Fruit fly (Drosophila melanogaster) whole organism, embryonic: ENCODE results near the gene Cep164.

Source experiments
- Adf1 ChIP-seq: fragments of 200-800 bp; sonication (Bioruptor generic); IDR thresholded peaks from 2 replicates; pipeline ENCODE4 v1.3.6; 2022; ENCODE audit warnings: missing biosample characterization, missing genetic modification characterization
- CG10979 ChIP-seq: fragments of 200-800 bp; sonication (Bioruptor generic); optimal IDR thresholded peaks from 2 replicates; lab custom pipeline; 2018; ENCODE audit warnings: missing biosample characterization, mild to moderate bottlenecking, missing genetic modification characterization, moderate library complexity
- CG11093 ChIP-seq: fragments of 200-800 bp; sonication (Bioruptor generic); IDR thresholded peaks from 3 replicates; pipeline ENCODE4 v1.3.6; 2022; ENCODE audit warnings: missing biosample characterization, missing genetic modification characterization
- CG12104 ChIP-seq: fragments of 200-800 bp; sonication (Bioruptor generic); optimal IDR thresholded peaks from 3 replicates; lab custom pipeline; 2016; ENCODE audit warnings: missing biosample characterization, missing genetic modification characterization
- CG12155 ChIP-seq: fragments of 200-800 bp; sonication (Bioruptor generic); optimal IDR thresholded peaks from 3 replicates; lab custom pipeline; 2016; ENCODE audit warnings: missing biosample characterization, missing genetic modification characterization
- CG12391 ChIP-seq: fragments of 200-800 bp; sonication (Bioruptor generic); optimal IDR thresholded peaks from 3 replicates; lab custom pipeline; 2018; ENCODE audit warnings: missing biosample characterization, mild to moderate bottlenecking, missing genetic modification characterization, moderate library complexity
- CG13624 ChIP-seq: fragments of 200-800 bp; sonication (Bioruptor generic); optimal IDR thresholded peaks from 2 replicates; lab custom pipeline; 2016; ENCODE audit warnings: missing biosample characterization, missing genetic modification characterization
- CG14710 ChIP-seq: fragments of 200-800 bp; sonication (Bioruptor generic); optimal IDR thresholded peaks from 3 replicates; lab custom pipeline; 2019; ENCODE audit warnings: missing biosample characterization, mild to moderate bottlenecking, missing genetic modification characterization, moderate library complexity
- CG15696 ChIP-seq: fragments of 200-800 bp; sonication (Bioruptor generic); optimal IDR thresholded peaks from 2 replicates; lab custom pipeline; 2019; ENCODE audit warnings: missing biosample characterization, mild to moderate bottlenecking, missing genetic modification characterization, moderate library complexity
- CG17359 ChIP-seq: fragments of 200-800 bp; sonication (Bioruptor generic); optimal IDR thresholded peaks from 3 replicates; lab custom pipeline; 2018; ENCODE audit warnings: missing biosample characterization, mild to moderate bottlenecking, missing genetic modification characterization, moderate library complexity
- CG17361 ChIP-seq: fragments of 200-800 bp; sonication (Bioruptor generic); IDR thresholded peaks from 3 replicates; pipeline ENCODE4 v1.3.6; 2022; ENCODE audit warnings: missing biosample characterization, missing genetic modification characterization
- CG17802 ChIP-seq: fragments of 200-800 bp; sonication (Bioruptor generic); optimal IDR thresholded peaks from 2 replicates; lab custom pipeline; 2018; ENCODE audit warnings: missing biosample characterization, mild to moderate bottlenecking, missing genetic modification characterization, moderate library complexity
- CG1792 ChIP-seq: fragments of 200-800 bp; sonication (Bioruptor generic); optimal IDR thresholded peaks from 2 replicates; lab custom pipeline; 2016; ENCODE audit warnings: missing biosample characterization, missing genetic modification characterization
- CG18011 ChIP-seq: fragments of 200-800 bp; sonication (Bioruptor generic); optimal IDR thresholded peaks from 2 replicates; lab custom pipeline; 2017; ENCODE audit warnings: missing biosample characterization, missing genetic modification characterization, mild to moderate bottlenecking, moderate library complexity, missing genotype
- CG2202 ChIP-seq: fragments of 200-800 bp; sonication (Bioruptor generic); optimal IDR thresholded peaks from 2 replicates; lab custom pipeline; 2018; ENCODE audit warnings: missing biosample characterization, mild to moderate bottlenecking, missing genetic modification characterization
- CG30020 ChIP-seq: fragments of 200-800 bp; optimal IDR thresholded peaks from 2 replicates; lab custom pipeline; 2019; ENCODE audit warnings: missing biosample characterization, mild to moderate bottlenecking, missing genetic modification characterization, moderate library complexity
- CG32772 ChIP-seq: fragments of 200-800 bp; sonication (Bioruptor generic); IDR thresholded peaks from 2 replicates; pipeline ENCODE4 v1.3.6; 2022; ENCODE audit warnings: missing biosample characterization, missing genetic modification characterization
- CG4820 ChIP-seq: fragments of 200-800 bp; sonication (Bioruptor generic); optimal IDR thresholded peaks from 3 replicates; lab custom pipeline; 2016; ENCODE audit warnings: missing biosample characterization, missing genetic modification characterization
- CG6689 ChIP-seq: fragments of 200-800 bp; sonication (Bioruptor generic); IDR thresholded peaks from 2 replicates; pipeline ENCODE4 v1.3.6; 2022; ENCODE audit warnings: missing biosample characterization, missing genetic modification characterization
- CG6765 ChIP-seq: fragments of 200-800 bp; sonication (Bioruptor generic); optimal IDR thresholded peaks from 3 replicates; lab custom pipeline; 2017; ENCODE audit warnings: missing biosample characterization, mild to moderate bottlenecking, missing genetic modification characterization
- CG7372 ChIP-seq: fragments of 200-800 bp; sonication (Bioruptor generic); IDR thresholded peaks from 2 replicates; pipeline ENCODE4 v1.3.6; 2022; ENCODE audit warnings: missing biosample characterization, missing genetic modification characterization
- CHES-1-like ChIP-seq: fragments of 200-800 bp; sonication (Bioruptor generic); optimal IDR thresholded peaks from 2 replicates; lab custom pipeline; 2016; ENCODE audit warnings: missing biosample characterization, missing genetic modification characterization
- Chrac-16 ChIP-seq: fragments of 200-800 bp; sonication (Bioruptor generic); optimal IDR thresholded peaks from 3 replicates; lab custom pipeline; 2016; ENCODE audit warnings: missing biosample characterization, missing genetic modification characterization
- Dfd ChIP-seq, 2 experiments: fragments of >200 bp; optimal IDR thresholded peaks; 2 replicates each; lab custom pipeline; 2017; ENCODE audit warnings: missing biosample characterization in 2 of 2, missing genetic modification characterization in 2 of 2
- Eip74EF ChIP-seq, 2 experiments: fragments of 200-800 bp in 1 of 2; fragments of >200 bp in 1 of 2; sonication (Bioruptor generic) in 1 of 2; optimal IDR thresholded peaks; 2 replicates each; lab custom pipeline; 2017 to 2019; ENCODE audit warnings: missing biosample characterization in 2 of 2, missing genetic modification characterization in 2 of 2, mild to moderate bottlenecking in 1 of 2, moderate library complexity in 1 of 2
- Fer1 ChIP-seq: fragments of 200-800 bp; sonication (Bioruptor generic); optimal IDR thresholded peaks from 2 replicates; lab custom pipeline; 2017; ENCODE audit warnings: missing biosample characterization, mild to moderate bottlenecking, missing genetic modification characterization
- Lim3 ChIP-seq: fragments of 200-800 bp; sonication (Bioruptor generic); IDR thresholded peaks from 2 replicates; pipeline ENCODE4 v1.3.6; 2022; ENCODE audit warnings: missing biosample characterization, missing genetic modification characterization
- MTF-1 ChIP-seq: fragments of 200-800 bp; sonication (Bioruptor generic); optimal IDR thresholded peaks from 2 replicates; lab custom pipeline; 2018; ENCODE audit warnings: missing biosample characterization, mild to moderate bottlenecking, missing genetic modification characterization, borderline replicate concordance
- Nf-YA ChIP-seq: fragments of 200-800 bp; sonication (Bioruptor generic); IDR thresholded peaks from 2 replicates; pipeline ENCODE4 v1.3.6; 2022; ENCODE audit warnings: missing biosample characterization, missing genetic modification characterization
- Vsx1 ChIP-seq: fragments of 200-800 bp; sonication (Bioruptor generic); optimal IDR thresholded peaks from 2 replicates; lab custom pipeline; 2017; ENCODE audit warnings: missing biosample characterization, mild to moderate bottlenecking, missing genetic modification characterization, missing genetic modification reagents
- ab ChIP-seq: fragments of 200-800 bp; sonication (Bioruptor generic); optimal IDR thresholded peaks from 2 replicates; lab custom pipeline; 2016; ENCODE audit warnings: missing biosample characterization, missing genetic modification characterization
- abd-A ChIP-seq: fragments of 200-800 bp; sonication (Bioruptor generic); optimal IDR thresholded peaks from 3 replicates; lab custom pipeline; 2019; ENCODE audit warnings: missing biosample characterization, mild to moderate bottlenecking, missing genetic modification characterization, moderate library complexity
- ara ChIP-seq: fragments of 200-800 bp; sonication (Bioruptor generic); IDR thresholded peaks from 2 replicates; pipeline ENCODE4 v1.3.6; 2022; ENCODE audit warnings: missing biosample characterization, missing genetic modification characterization
- bab2 ChIP-seq: fragments of 200-800 bp; sonication (Bioruptor generic); optimal IDR thresholded peaks from 2 replicates; lab custom pipeline; 2016; ENCODE audit warnings: missing biosample characterization, missing genetic modification characterization
- ci ChIP-seq: fragments of 200-800 bp; sonication (Bioruptor generic); IDR thresholded peaks from 3 replicates; pipeline ENCODE4 v1.3.6; 2022; ENCODE audit warnings: missing biosample characterization, missing genetic modification characterization
- da ChIP-seq: fragments of 200-800 bp; sonication (Bioruptor generic); optimal IDR thresholded peaks from 2 replicates; lab custom pipeline; 2016; ENCODE audit warnings: missing biosample characterization, missing genetic modification characterization
- dpn ChIP-seq, 2 experiments: fragments of 200-800 bp; sonication (Bioruptor generic); optimal IDR thresholded peaks; 3 replicates each; lab custom pipeline; 2016; ENCODE audit warnings: missing biosample characterization in 2 of 2, missing genetic modification characterization in 2 of 2
- fd3F ChIP-seq: fragments of 200-800 bp; sonication (Bioruptor generic); optimal IDR thresholded peaks from 2 replicates; lab custom pipeline; 2018; ENCODE audit warnings: missing biosample characterization, mild to moderate bottlenecking, missing genetic modification characterization, moderate library complexity
- fd64A ChIP-seq: fragments of 200-800 bp; sonication (Bioruptor generic); optimal IDR thresholded peaks from 3 replicates; lab custom pipeline; 2018; ENCODE audit warnings: missing biosample characterization, mild to moderate bottlenecking, missing genetic modification characterization
- fd96Cb ChIP-seq: fragments of 200-800 bp; sonication (Bioruptor generic); optimal IDR thresholded peaks from 2 replicates; lab custom pipeline; 2018; ENCODE audit warnings: missing biosample characterization, mild to moderate bottlenecking, missing genetic modification characterization, moderate library complexity
- lola ChIP-seq, 3 experiments: fragments of >200 bp in 2 of 3; fragments of 200-800 bp in 1 of 3; sonication (Bioruptor generic) in 1 of 3; optimal IDR thresholded peaks; 2 replicates each; lab custom pipeline; 2017 to 2019; ENCODE audit warnings: missing biosample characterization in 3 of 3, missing genetic modification characterization in 3 of 3, mild to moderate bottlenecking in 1 of 3, moderate library complexity in 1 of 3
- nau ChIP-seq: fragments of 200-800 bp; sonication (Bioruptor generic); optimal IDR thresholded peaks from 3 replicates; lab custom pipeline; 2017; ENCODE audit warnings: missing biosample characterization, mild to moderate bottlenecking, missing genetic modification characterization, missing genetic modification reagents
- nerfin-1 ChIP-seq: fragments of 200-800 bp; sonication (Bioruptor generic); optimal IDR thresholded peaks from 3 replicates; lab custom pipeline; 2019; ENCODE audit warnings: missing biosample characterization, mild to moderate bottlenecking, missing genetic modification characterization, moderate library complexity
- nerfin-2 ChIP-seq: fragments of 200-800 bp; sonication (Bioruptor generic); IDR thresholded peaks from 2 replicates; pipeline ENCODE4 v1.3.6; 2022; ENCODE audit warnings: missing biosample characterization, missing genetic modification characterization; ENCODE audit not compliant: partially characterized antibody
- nom ChIP-seq: fragments of 200-800 bp; sonication (Bioruptor generic); optimal IDR thresholded peaks from 2 replicates; lab custom pipeline; 2017; ENCODE audit warnings: missing biosample characterization, missing genetic modification characterization, mild to moderate bottlenecking, moderate library complexity, missing genetic modification reagents
- pnt ChIP-seq: fragments of 200-800 bp; sonication (Bioruptor generic); optimal IDR thresholded peaks from 3 replicates; lab custom pipeline; 2016; ENCODE audit warnings: missing biosample characterization, missing genetic modification characterization
- ssp ChIP-seq: fragments of 200-800 bp; sonication (Bioruptor generic); IDR thresholded peaks from 2 replicates; pipeline ENCODE4 v1.3.6; 2022; ENCODE audit warnings: missing biosample characterization, missing genetic modification characterization
- ttk ChIP-seq: fragments of 200-800 bp; sonication (Bioruptor generic); IDR thresholded peaks from 2 replicates; pipeline ENCODE4 v2.1.2; 2022; ENCODE audit warnings: missing biosample characterization, missing genetic modification characterization
- vfl ChIP-seq: fragments of 200-800 bp; sonication (Bioruptor generic); optimal IDR thresholded peaks from 2 replicates; lab custom pipeline; 2016; ENCODE audit warnings: missing biosample characterization, missing genetic modification characterization

Cep164 gene

DNA sequence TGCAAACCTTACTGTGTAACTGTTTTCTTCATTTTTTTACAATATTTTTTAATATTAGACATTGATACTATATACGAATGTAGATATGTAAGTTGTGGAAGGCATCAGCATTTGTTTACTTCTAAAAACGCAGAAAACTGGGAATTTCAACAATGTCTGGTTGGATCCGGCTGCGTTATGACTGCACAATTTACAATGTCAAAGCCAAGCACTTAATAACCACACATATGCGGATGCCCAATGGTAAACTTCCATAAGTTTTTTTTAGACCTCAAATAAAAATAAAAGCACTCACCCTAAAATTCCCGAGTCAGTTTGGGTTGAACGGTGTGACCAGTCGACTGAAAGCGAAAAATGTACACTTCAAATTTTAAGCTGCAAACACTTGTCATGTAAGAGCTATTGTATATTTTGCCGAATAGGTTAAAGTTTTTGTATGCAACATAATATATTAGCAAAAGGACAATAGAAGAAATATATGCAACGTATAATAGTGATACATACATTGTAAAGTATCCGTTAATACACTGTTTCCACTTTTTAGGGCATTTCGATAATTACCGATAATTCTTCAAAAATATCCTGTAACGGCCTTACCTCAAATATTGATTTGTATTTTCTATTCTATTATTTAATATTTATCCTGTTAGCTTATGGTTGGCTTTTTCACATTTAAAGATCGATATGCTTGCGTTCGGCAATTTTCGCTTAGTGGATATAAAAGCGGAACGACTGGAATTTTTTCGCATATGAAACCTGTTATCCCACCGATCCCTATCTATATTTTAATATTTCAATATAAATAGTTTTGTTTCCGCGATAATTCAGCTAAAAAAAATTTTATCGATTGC, 42.4 kb downstream of the Cep164 start, which contains the start of gene Stim (continued):
- TF ChIP-seq CG7372 (GFP tag; lab: Robert Waterston, UW) (no peak), CG4820 (GFP tag; lab: Kevin White, UChicago) (no peak), CG14710 (peak; percentile 23), MTF-1 (GFP tag; lab: Kevin White, UChicago) (no peak), Eip74EF (GFP tag; optimal IDR thresholded peaks at IDR 0.05; lab: Kevin White, UChicago) (peak in 1 of 2 experiments; percentile 8), Fer1 (GFP tag; lab: Kevin White, UChicago) (no peak), CG17361 (0 out of 3 replicates have a peak, but pooled peaks have one; percentile 35), nerfin-1 (tag; lab: Kevin White, UChicago) (peak; percentile 20), fd64A (no peak), nom (no peak), CG6765 (no peak), lola (GFP tag; optimal IDR thresholded peaks at IDR 0.05; lab: Kevin White, UChicago) (peak in 1 of 3 experiments; percentile 70), CG17359 (tag; lab: Kevin White, UChicago) (no peak), CG12104 (GFP tag; lab: Kevin White, UChicago) (no peak), ssp (GFP tag; lab: Robert Waterston, UW) (peak; percentile 89), fd96Cb (no peak), Nf-YA (GFP tag; lab: Robert Waterston, UW) (no peak), dpn (GFP tag; optimal IDR thresholded peaks at IDR 0.05; lab: Kevin White, UChicago) (no peak), CG32772 (GFP tag; lab: Robert Waterston, UW) (no peak), CG2202 (tag; lab: Kevin White, UChicago) (no peak), ci (GFP tag; lab: Robert Waterston, UW) (no peak), ttk (GFP tag; lab: Robert Waterston, UW) (no peak), bab2 (no peak), CG1792 (GFP tag; lab: Kevin White, UChicago) (no peak), CG10979 (tag; lab: Kevin White, UChicago) (peak; percentile 0), abd-A (no peak), da (GFP tag; lab: Kevin White, UChicago) (no peak), Lim3 (GFP tag; lab: Robert Waterston, UW) (no peak), Vsx1 (GFP tag; lab: Kevin White, UChicago) (no peak), pnt (GFP tag; lab: Kevin White, UChicago) (no peak), CG12155 (GFP tag; lab: Kevin White, UChicago) (no peak), Adf1 (GFP tag; lab: Robert Waterston, UW) (no peak), ab (GFP tag; lab: Kevin White, UChicago) (no peak), CG12391 (tag; lab: Kevin White, UChicago) (no peak), CG17802 (tag; lab: Kevin White, UChicago) (peak; percentile 65), CG11093 (GFP tag; lab: Robert Waterston, UW) (no peak), CG6689 (GFP tag; lab: Robert Waterston, UW) (no peak), ara (GFP tag; lab: Robert Waterston, UW) (no peak), CG18011 (GFP tag; lab: Kevin White, UChicago) (no peak), CG30020 (tag; lab: Kevin White, UChicago) (peak; percentile 95), nerfin-2 (GFP tag; lab: Robert Waterston, UW) (no peak), vfl (GFP tag; lab: Kevin White, UChicago) (no peak), Dfd (GFP tag; optimal IDR thresholded peaks at IDR 0.05; lab: Kevin White, UChicago) (peak in 1 of 2 experiments; percentile 45), nau (GFP tag; lab: Kevin White, UChicago) (no peak), CG15696 (no peak), CHES-1-like (GFP tag; lab: Kevin White, UChicago) (no peak), Chrac-16 (GFP tag; lab: Kevin White, UChicago) (no peak), fd3F (GFP tag; lab: Kevin White, UChicago) (no peak), CG13624 (GFP tag; lab: Kevin White, UChicago) (no peak)
